Comparison of ENCODE assay signal across 1 fruit fly cellular context in the genomic region with DNA sequence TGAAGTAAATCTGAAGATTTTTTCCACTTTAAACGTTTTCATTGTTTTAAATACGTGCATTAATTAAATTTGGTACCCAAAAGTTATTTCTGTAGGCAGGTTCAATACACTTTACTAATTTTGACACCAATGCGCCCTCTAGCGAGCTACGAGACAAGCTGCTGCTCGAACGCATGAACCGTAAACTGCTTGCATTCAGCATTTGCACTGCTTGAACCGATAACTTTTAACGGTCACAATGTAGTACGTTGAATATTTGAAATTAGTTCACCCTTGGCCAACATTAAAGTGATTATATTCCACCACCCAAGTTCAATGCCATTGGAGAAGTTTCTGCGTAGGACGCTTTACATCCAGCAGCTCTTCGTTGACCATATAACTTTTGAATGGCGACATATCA.
TF ChIP-seq lines count a peak whose summit lies in the region.

No protein-coding gene starts in this region.

TF ChIP-seq in whole organism, embryonic, 481 proteins besides CTCF, POLR2A, EP300 and RAD21 (continued from another document and continues in another):
- TF ChIP-seq Scr (GFP tag; IDR thresholded peaks at IDR 0.05; lab: Robert Waterston, UW; ENCODE audit: partially characterized antibody) = no peak
- TF ChIP-seq CG10959 (GFP tag; IDR thresholded peaks at IDR 0.05; lab: Robert Waterston, UW) = peak; percentile 50
- TF ChIP-seq Hmr (GFP tag; optimal IDR thresholded peaks at IDR 0.05; lab: Kevin White, UChicago) = peak; percentile 9
- TF ChIP-seq HLH4C (GFP tag; IDR thresholded peaks at IDR 0.05; lab: Robert Waterston, UW; ENCODE audit: partially characterized antibody) = peak; percentile 67
- peak; percentile 99 for TF ChIP-seq CG10979 (tag; optimal IDR thresholded peaks at IDR 0.05; lab: Kevin White, UChicago)
- no peak for TF ChIP-seq rib (GFP tag; IDR thresholded peaks at IDR 0.05; lab: Robert Waterston, UW)
- TF ChIP-seq chinmo (GFP tag; IDR thresholded peaks at IDR 0.05; lab: Robert Waterston, UW; ENCODE audit: partially characterized antibody) = no peak
- TF ChIP-seq pnt (GFP tag; optimal IDR thresholded peaks at IDR 0.05; lab: Kevin White, UChicago) = peak; percentile 39
- TF ChIP-seq ato (GFP tag; IDR thresholded peaks at IDR 0.05; lab: Robert Waterston, UW; ENCODE audit: partially characterized antibody) = peak; percentile 42
- TF ChIP-seq ash1 (GFP tag; optimal IDR thresholded peaks at IDR 0.05; lab: Kevin White, UChicago) = no peak
- no peak for TF ChIP-seq CG3847 (GFP tag; IDR thresholded peaks at IDR 0.05; lab: Robert Waterston, UW)
- 0 out of 3 replicates have a peak, but pooled peaks have one; percentile 30 for TF ChIP-seq otp (GFP tag; IDR thresholded peaks at IDR 0.05; lab: Robert Waterston, UW)
- no peak for TF ChIP-seq cato (GFP tag; optimal IDR thresholded peaks at IDR 0.05; lab: Kevin White, UChicago; ENCODE audit: borderline replicate concordance)
- TF ChIP-seq Aef1 (GFP tag; IDR thresholded peaks at IDR 0.05; lab: Robert Waterston, UW) = peak; percentile 45; the same call in 1 of the 3 replicates
- peak; percentile 43 for TF ChIP-seq p53 (GFP tag; optimal IDR thresholded peaks at IDR 0.05; lab: Kevin White, UChicago)
- TF ChIP-seq amos (GFP tag; IDR thresholded peaks at IDR 0.05; lab: Robert Waterston, UW; ENCODE audit: partially characterized antibody) = peak; percentile 51
- no peak for TF ChIP-seq fu2 (GFP tag; optimal IDR thresholded peaks at IDR 0.05; lab: Kevin White, UChicago)
- TF ChIP-seq Mad (GFP tag; optimal IDR thresholded peaks at IDR 0.05; lab: Kevin White, UChicago) = no peak
- TF ChIP-seq bab2 (GFP tag; optimal IDR thresholded peaks at IDR 0.05; lab: Kevin White, UChicago) = peak; percentile 17
- no peak for TF ChIP-seq CG4360 (GFP tag; IDR thresholded peaks at IDR 0.05; lab: Robert Waterston, UW)
- TF ChIP-seq slou (GFP tag; optimal IDR thresholded peaks at IDR 0.05; lab: Kevin White, UChicago) = peak; percentile 12
- peak; percentile 7 to 55 for TF ChIP-seq chif (GFP tag; optimal IDR thresholded peaks at IDR 0.05; lab: Kevin White, UChicago)
- peak; percentile 43; the same call in 1 of the 3 replicates for TF ChIP-seq ken (GFP tag; IDR thresholded peaks at IDR 0.05; lab: Robert Waterston, UW)
- peak; percentile 29; the same call in 1 of the 2 replicates for TF ChIP-seq CG14667 (GFP tag; IDR thresholded peaks at IDR 0.05; lab: Robert Waterston, UW)
- TF ChIP-seq CG31365 (tag; optimal IDR thresholded peaks at IDR 0.05; lab: Kevin White, UChicago) = peak; percentile 98
- peak; percentile 92 for TF ChIP-seq HmgD (GFP tag; optimal IDR thresholded peaks at IDR 0.05; lab: Kevin White, UChicago)
- TF ChIP-seq Atf6 (GFP tag; IDR thresholded peaks at IDR 0.05; lab: Robert Waterston, UW) = no peak
- no peak for TF ChIP-seq CG1832 (GFP tag; optimal IDR thresholded peaks at IDR 0.05; lab: Kevin White, UChicago)
- TF ChIP-seq CG7963 (GFP tag; IDR thresholded peaks at IDR 0.05; lab: Robert Waterston, UW; ENCODE audit: partially characterized antibody) = peak; percentile 52; the same call in 2 of the 3 replicates
- TF ChIP-seq ATbp (GFP tag; optimal IDR thresholded peaks at IDR 0.05; lab: Kevin White, UChicago) = no peak
- TF ChIP-seq D (optimal IDR thresholded peaks at IDR 0.05; lab: Kevin White, UChicago) = no peak
- TF ChIP-seq D (GFP tag; optimal IDR thresholded peaks at IDR 0.05; lab: Kevin White, UChicago) = no peak
- peak; percentile 53; the same call in 2 of the 3 replicates for TF ChIP-seq knrl (GFP tag; IDR thresholded peaks at IDR 0.05; lab: Robert Waterston, UW; ENCODE audit: partially characterized antibody)
- TF ChIP-seq Neu2 (GFP tag; optimal IDR thresholded peaks at IDR 0.05; lab: Kevin White, UChicago; ENCODE audit: borderline replicate concordance) = no peak
- TF ChIP-seq Bgb (GFP tag; IDR thresholded peaks at IDR 0.05; lab: Robert Waterston, UW; ENCODE audit: partially characterized antibody) = peak; percentile 67
- peak; percentile 27 for TF ChIP-seq dmrt11E (tag; optimal IDR thresholded peaks at IDR 0.05; lab: Kevin White, UChicago)
- peak; percentile 72; the same call in 1 of the 2 replicates for TF ChIP-seq Rfx (GFP tag; IDR thresholded peaks at IDR 0.05; lab: Robert Waterston, UW)
- TF ChIP-seq sisA (GFP tag; IDR thresholded peaks at IDR 0.05; lab: Robert Waterston, UW) = no peak
- TF ChIP-seq ttk (GFP tag; IDR thresholded peaks at IDR 0.05; lab: Robert Waterston, UW) = 0 out of 2 replicates have a peak, but pooled peaks have one; percentile 21
- TF ChIP-seq yki (optimal IDR thresholded peaks at IDR 0.05; lab: Kevin White, UChicago) = peak; percentile 32
- no peak for TF ChIP-seq lov (optimal IDR thresholded peaks at IDR 0.05; lab: Kevin White, UChicago)
- TF ChIP-seq lov (GFP tag; IDR thresholded peaks at IDR 0.05; lab: Robert Waterston, UW) = peak; percentile 37; the same call in 1 of the 3 replicates
- peak; percentile 44; the same call in 1 of the 2 replicates for TF ChIP-seq CG9932 (GFP tag; IDR thresholded peaks at IDR 0.05; lab: Robert Waterston, UW)
- no peak for TF ChIP-seq pan (optimal IDR thresholded peaks at IDR 0.05; lab: Kevin White, UChicago)
- TF ChIP-seq pan (GFP tag; optimal IDR thresholded peaks at IDR 0.05 in 1 of 2, IDR thresholded peaks at IDR 0.05 in 1 of 2) = peak in 1 of 2 experiments; percentile 38
- TF ChIP-seq CG11560 (tag; IDR thresholded peaks at IDR 0.05; lab: Robert Waterston, UW) = peak; percentile 77
- TF ChIP-seq CG13624 (GFP tag; optimal IDR thresholded peaks at IDR 0.05; lab: Kevin White, UChicago) = no peak
- TF ChIP-seq Xbp1 (GFP tag; optimal IDR thresholded peaks at IDR 0.05; lab: Kevin White, UChicago) = peak; percentile 48
- no peak for TF ChIP-seq sug (tag; optimal IDR thresholded peaks at IDR 0.05; lab: Kevin White, UChicago)
- no peak for TF ChIP-seq CG17186 (GFP tag; optimal IDR thresholded peaks at IDR 0.05; lab: Kevin White, UChicago)
- no peak for TF ChIP-seq crc (GFP tag; optimal IDR thresholded peaks at IDR 0.05; lab: Kevin White, UChicago)
- peak; percentile 87 for TF ChIP-seq CG11456 (GFP tag; IDR thresholded peaks at IDR 0.05; lab: Robert Waterston, UW)
- TF ChIP-seq CG15514 (GFP tag; optimal IDR thresholded peaks at IDR 0.05; lab: Kevin White, UChicago) = peak; percentile 60
- TF ChIP-seq mam (GFP tag; optimal IDR thresholded peaks at IDR 0.05; lab: Kevin White, UChicago) = peak; percentile 12
- no peak for TF ChIP-seq Ada2b (GFP tag; IDR thresholded peaks at IDR 0.05; lab: Robert Waterston, UW)
- peak; percentile 81 for TF ChIP-seq CG6791 (GFP tag; IDR thresholded peaks at IDR 0.05; lab: Robert Waterston, UW; ENCODE audit: partially characterized antibody)
- peak; percentile 6 for TF ChIP-seq CG15696 (tag; optimal IDR thresholded peaks at IDR 0.05; lab: Kevin White, UChicago)
- TF ChIP-seq Stat92E (GFP tag; optimal IDR thresholded peaks at IDR 0.05; lab: Kevin White, UChicago) = no peak
- TF ChIP-seq CG42726 (GFP tag; IDR thresholded peaks at IDR 0.05; lab: Robert Waterston, UW; ENCODE audit: partially characterized antibody) = peak; percentile 79
- TF ChIP-seq pzg (GFP tag; optimal IDR thresholded peaks at IDR 0.05; lab: Kevin White, UChicago) = peak; percentile 37
- peak; percentile 20 for TF ChIP-seq CG8944 (GFP tag; optimal IDR thresholded peaks at IDR 0.05; lab: Kevin White, UChicago)
- TF ChIP-seq HmgZ (tag; optimal IDR thresholded peaks at IDR 0.05; lab: Kevin White, UChicago) = no peak
- 0 out of 2 replicates have a peak, but pooled peaks have one; percentile 31 for TF ChIP-seq CG7372 (GFP tag; IDR thresholded peaks at IDR 0.05; lab: Robert Waterston, UW)
- TF ChIP-seq CG4730 (GFP tag; IDR thresholded peaks at IDR 0.05; lab: Robert Waterston, UW) = peak; percentile 34; the same call in 1 of the 2 replicates
- TF ChIP-seq Hsf (GFP tag; optimal IDR thresholded peaks at IDR 0.05; lab: Kevin White, UChicago) = peak; percentile 14
- no peak for TF ChIP-seq Trl (optimal IDR thresholded peaks at IDR 0.05; lab: Kevin White, UChicago)
- no peak for TF ChIP-seq Trl (GFP tag; optimal IDR thresholded peaks at IDR 0.05; lab: Kevin White, UChicago)
- TF ChIP-seq wdn (GFP tag; IDR thresholded peaks at IDR 0.05; lab: Robert Waterston, UW) = 0 out of 2 replicates have a peak, but pooled peaks have one; percentile 37
- no peak for TF ChIP-seq Fer2 (tag; optimal IDR thresholded peaks at IDR 0.05; lab: Kevin White, UChicago)
- TF ChIP-seq CG32532 (GFP tag; IDR thresholded peaks at IDR 0.05; lab: Robert Waterston, UW) = no peak
- peak; percentile 63 for TF ChIP-seq CG11504 (tag; optimal IDR thresholded peaks at IDR 0.05; lab: Kevin White, UChicago)
- TF ChIP-seq Xrp1 (GFP tag; IDR thresholded peaks at IDR 0.05; lab: Robert Waterston, UW) = no peak
- TF ChIP-seq Oaz (GFP tag; IDR thresholded peaks at IDR 0.05; lab: Robert Waterston, UW) = 0 out of 2 replicates have a peak, but pooled peaks have one; percentile 7
- TF ChIP-seq Antp (GFP tag; optimal IDR thresholded peaks at IDR 0.05; lab: Kevin White, UChicago) = peak; percentile 16
- peak; percentile 36 for TF ChIP-seq CG5245 (GFP tag; optimal IDR thresholded peaks at IDR 0.05; lab: Kevin White, UChicago)
- peak; percentile 50; the same call in 1 of the 2 replicates for TF ChIP-seq lmd (GFP tag; IDR thresholded peaks at IDR 0.05; lab: Robert Waterston, UW)
- TF ChIP-seq CoRest (tag; optimal IDR thresholded peaks at IDR 0.05; lab: Kevin White, UChicago) = peak; percentile 47
- TF ChIP-seq Usf (GFP tag; optimal IDR thresholded peaks at IDR 0.05; lab: Kevin White, UChicago) = no peak
- TF ChIP-seq Mrtf (GFP tag; IDR thresholded peaks at IDR 0.05; lab: Robert Waterston, UW) = peak; percentile 70; the same call in 2 of the 3 replicates
- TF ChIP-seq trem (tag; optimal IDR thresholded peaks at IDR 0.05; lab: Kevin White, UChicago) = peak; percentile 28
- no peak for TF ChIP-seq slp2 (GFP tag; optimal IDR thresholded peaks at IDR 0.05; lab: Kevin White, UChicago)
- TF ChIP-seq CG4707 (GFP tag; optimal IDR thresholded peaks at IDR 0.05; lab: Kevin White, UChicago) = no peak
- TF ChIP-seq Gug (GFP tag; IDR thresholded peaks at IDR 0.05; lab: Robert Waterston, UW) = peak; percentile 42; the same call in 1 of the 4 replicates
- no peak for TF ChIP-seq CG12391 (tag; optimal IDR thresholded peaks at IDR 0.05; lab: Kevin White, UChicago)
- no peak for TF ChIP-seq Hey (tag; optimal IDR thresholded peaks at IDR 0.05; lab: Kevin White, UChicago)
- TF ChIP-seq Rx (GFP tag; IDR thresholded peaks at IDR 0.05; lab: Robert Waterston, UW) = 0 out of 2 replicates have a peak, but pooled peaks have one; percentile 26
- TF ChIP-seq CG11093 (GFP tag; IDR thresholded peaks at IDR 0.05; lab: Robert Waterston, UW) = peak; percentile 46; the same call in 2 of the 3 replicates
- peak; percentile 43; the same call in 1 of the 2 replicates for TF ChIP-seq nerfin-2 (GFP tag; IDR thresholded peaks at IDR 0.05; lab: Robert Waterston, UW; ENCODE audit: partially characterized antibody)
- TF ChIP-seq seq (GFP tag; IDR thresholded peaks at IDR 0.05; lab: Robert Waterston, UW) = no peak
- TF ChIP-seq repo (GFP tag; optimal IDR thresholded peaks at IDR 0.05; lab: Kevin White, UChicago) = peak; percentile 16
- TF ChIP-seq TFAM (GFP tag; optimal IDR thresholded peaks at IDR 0.05; lab: Kevin White, UChicago) = no peak
- peak; percentile 50; the same call in 1 of the 3 replicates for TF ChIP-seq dysf (GFP tag; IDR thresholded peaks at IDR 0.05; lab: Robert Waterston, UW)
- TF ChIP-seq pb (GFP tag; optimal IDR thresholded peaks at IDR 0.05; lab: Kevin White, UChicago) = peak; percentile 22
- TF ChIP-seq Opbp (GFP tag; IDR thresholded peaks at IDR 0.05; lab: Robert Waterston, UW; ENCODE audit: partially characterized antibody) = peak; percentile 72
- TF ChIP-seq CG11398 (GFP tag; optimal IDR thresholded peaks at IDR 0.05; lab: Kevin White, UChicago) = no peak
- TF ChIP-seq ci (GFP tag; IDR thresholded peaks at IDR 0.05; lab: Robert Waterston, UW) = no peak; the same call in 1 of the 3 replicates
- TF ChIP-seq dpn (GFP tag; optimal IDR thresholded peaks at IDR 0.05; lab: Kevin White, UChicago) = peak in 1 of 2 experiments; percentile 49
- TF ChIP-seq hb (GFP tag; IDR thresholded peaks at IDR 0.05; lab: Robert Waterston, UW; ENCODE audit: partially characterized antibody) = peak; percentile 58; the same call in 1 of the 3 replicates
- no peak for TF ChIP-seq CG14014 (GFP tag; IDR thresholded peaks at IDR 0.05; lab: Robert Waterston, UW)
- TF ChIP-seq NFAT (GFP tag; IDR thresholded peaks at IDR 0.05; lab: Robert Waterston, UW) = peak; percentile 53; the same call in 1 of the 2 replicates
- TF ChIP-seq CG32772 (GFP tag; IDR thresholded peaks at IDR 0.05; lab: Robert Waterston, UW) = peak; percentile 50; the same call in 1 of the 2 replicates
- no peak for TF ChIP-seq inv (GFP tag; IDR thresholded peaks at IDR 0.05; lab: Robert Waterston, UW; ENCODE audit: partially characterized antibody)
- peak; percentile 95 for TF ChIP-seq CG2199 (GFP tag; IDR thresholded peaks at IDR 0.05; lab: Robert Waterston, UW)
- TF ChIP-seq Adf1 (GFP tag; IDR thresholded peaks at IDR 0.05; lab: Robert Waterston, UW) = no peak
- no peak for TF ChIP-seq exex (tag; optimal IDR thresholded peaks at IDR 0.05; lab: Kevin White, UChicago)
- TF ChIP-seq nmo (GFP tag; optimal IDR thresholded peaks at IDR 0.05; lab: Kevin White, UChicago) = peak; percentile 61
- no peak for TF ChIP-seq CG11247 (GFP tag; IDR thresholded peaks at IDR 0.05; lab: Robert Waterston, UW)
- TF ChIP-seq CG33557 (GFP tag; optimal IDR thresholded peaks at IDR 0.05; lab: Kevin White, UChicago) = no peak
- TF ChIP-seq CG1647 (GFP tag; optimal IDR thresholded peaks at IDR 0.05; lab: Kevin White, UChicago) = no peak
- TF ChIP-seq unpg (GFP tag; optimal IDR thresholded peaks at IDR 0.05; lab: Kevin White, UChicago) = no peak
- peak; percentile 33; the same call in 1 of the 3 replicates for TF ChIP-seq croc (GFP tag; conservative IDR thresholded peaks at IDR 0.05; lab: Robert Waterston, UW)
- TF ChIP-seq pum (GFP tag; optimal IDR thresholded peaks at IDR 0.05; lab: Kevin White, UChicago) = peak; percentile 47
- peak; percentile 32 for TF ChIP-seq Hr3 (GFP tag; optimal IDR thresholded peaks at IDR 0.05; lab: Kevin White, UChicago)
- TF ChIP-seq CG9609 (GFP tag; optimal IDR thresholded peaks at IDR 0.05; lab: Kevin White, UChicago) = peak; percentile 33
- TF ChIP-seq slbo (GFP tag; IDR thresholded peaks at IDR 0.05; lab: Robert Waterston, UW) = peak; percentile 79
- peak; percentile 43 for TF ChIP-seq CG4424 (GFP tag; optimal IDR thresholded peaks at IDR 0.05; lab: Kevin White, UChicago)
- peak; percentile 44; the same call in 1 of the 3 replicates for TF ChIP-seq mld (GFP tag; IDR thresholded peaks at IDR 0.05; lab: Robert Waterston, UW; ENCODE audit: partially characterized antibody)
- peak; percentile 42 for TF ChIP-seq CG9817 (tag; optimal IDR thresholded peaks at IDR 0.05; lab: Kevin White, UChicago)
- no peak for TF ChIP-seq Spps (tag; optimal IDR thresholded peaks at IDR 0.05; lab: Kevin White, UChicago)
- no peak for TF ChIP-seq CG5953 (GFP tag; IDR thresholded peaks at IDR 0.05; lab: Robert Waterston, UW)
